Fruit fly (Drosophila melanogaster): ENCODE measurements around the gene bsh.

DNA sequence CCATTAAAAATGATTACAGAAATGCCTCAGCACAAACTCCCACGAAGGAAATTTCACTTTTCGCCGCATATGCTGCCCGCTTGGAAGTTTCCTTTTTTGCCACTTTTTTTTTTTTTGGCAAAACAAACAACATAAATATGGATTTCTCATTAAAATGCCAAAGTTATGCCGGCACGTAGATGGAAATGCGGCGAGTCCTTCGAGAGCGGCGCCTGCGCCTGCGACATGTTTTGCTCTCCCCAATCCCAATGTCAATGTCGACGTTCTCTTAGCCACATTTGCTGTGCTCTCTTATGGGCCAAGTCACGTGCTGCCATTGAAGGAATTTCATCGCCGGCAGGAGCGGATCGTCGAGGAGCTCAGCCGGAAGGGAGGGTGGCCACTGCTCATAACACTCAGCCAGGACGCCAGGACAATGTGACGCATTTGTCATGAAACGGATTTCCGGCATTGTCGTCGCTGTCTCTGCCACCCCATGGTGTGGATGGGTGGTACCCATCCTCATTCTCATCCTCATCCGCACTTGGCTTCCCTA is 40.7 kb upstream of the bsh start:
- TF ChIP-seq CG12605 (GFP tag; IDR thresholded peaks at IDR 0.05) = no peak
- TF ChIP-seq CG9948 (tag; optimal IDR thresholded peaks at IDR 0.05) = no peak
- no peak for TF ChIP-seq CG8159 (tag; optimal IDR thresholded peaks at IDR 0.05)
- TF ChIP-seq CG34367 (tag; optimal IDR thresholded peaks at IDR 0.05) = no peak
- no peak for TF ChIP-seq CG14655 (GFP tag; optimal IDR thresholded peaks at IDR 0.05)
- no peak for TF ChIP-seq CG4496 (GFP tag; IDR thresholded peaks at IDR 0.05)
- TF ChIP-seq CG13204 (GFP tag; optimal IDR thresholded peaks at IDR 0.05) = no peak
- TF ChIP-seq CG17806 (tag; optimal IDR thresholded peaks at IDR 0.05) = no peak
- TF ChIP-seq Snoo (tag; optimal IDR thresholded peaks at IDR 0.05) = no peak
- TF ChIP-seq D1 (tag; optimal IDR thresholded peaks at IDR 0.05) = no peak

Data from whole organism, pupa.